Worm (Caenorhabditis elegans): Measurements from ENCODE around the gene glb-19.

- TF ChIP-seq zip-5 (tag; optimal IDR thresholded peaks at IDR 0.05) (no peak), fkh-10 (GFP tag; optimal IDR thresholded peaks at IDR 0.05) (no peak), rnt-1 (tag; optimal IDR thresholded peaks at IDR 0.05) (no peak), ttx-3 (tag; optimal IDR thresholded peaks at IDR 0.05) (no peak), ceh-45 (GFP tag; IDR thresholded peaks at IDR 0.05) (no peak), ceh-9 (tag; optimal IDR thresholded peaks at IDR 0.05) (no peak), nhr-11 (tag; optimal IDR thresholded peaks at IDR 0.05) (no peak), ceh-2 (tag; optimal IDR thresholded peaks at IDR 0.05) (no peak), unc-86 (tag; optimal IDR thresholded peaks at IDR 0.05) (no peak), pha-4 (tag; optimal IDR thresholded peaks at IDR 0.05) (no peak), F13H6.1 (tag; optimal IDR thresholded peaks at IDR 0.05) (no peak)
Measured at ce11 chrIV:10661760-10662159, 7.8 kb upstream of the glb-19 start, which contains the start of gene fmo-1.

All from whole organism, late embryonic.